Fruit fly (Drosophila melanogaster) whole organism, prepupa: Measurements from ENCODE around the gene CG7362.

Source experiments
- Blimp-1 ChIP-seq: fragments of 200-800 bp; sonication (Bioruptor generic); optimal IDR thresholded peaks from 3 replicates; lab custom pipeline; 2017; ENCODE audit warnings: missing biosample characterization, missing genetic modification characterization, mild to moderate bottlenecking, moderate library complexity, missing genetic modification reagents
- CG10631 ChIP-seq: fragments of 200-800 bp; sonication (Bioruptor generic); optimal IDR thresholded peaks from 2 replicates; lab custom pipeline; 2016; ENCODE audit warnings: missing biosample characterization, missing genetic modification characterization
- CG11294 ChIP-seq: fragments of 200-800 bp; sonication (Bioruptor generic); IDR thresholded peaks from 2 replicates; pipeline ENCODE4 v1.3.6; 2022; ENCODE audit warnings: missing biosample characterization, missing genetic modification characterization
- CG11902 ChIP-seq: fragments of 200-800 bp; sonication (Bioruptor generic); optimal IDR thresholded peaks from 3 replicates; lab custom pipeline; 2016; ENCODE audit warnings: missing biosample characterization, missing genetic modification characterization
- CG15336 ChIP-seq: fragments of 200-800 bp; sonication (Bioruptor generic); IDR thresholded peaks from 2 replicates; pipeline ENCODE4 v1.3.6; 2022; ENCODE audit warnings: missing biosample characterization, missing genetic modification characterization
- CG1621 ChIP-seq: fragments of 200-800 bp; sonication (Bioruptor generic); optimal IDR thresholded peaks from 3 replicates; lab custom pipeline; 2018; ENCODE audit warnings: missing biosample characterization, mild to moderate bottlenecking, missing genetic modification characterization
- CG32006 ChIP-seq: fragments of 200-800 bp; sonication (Bioruptor generic); optimal IDR thresholded peaks from 3 replicates; lab custom pipeline; 2017; ENCODE audit warnings: missing biosample characterization, mild to moderate bottlenecking, missing genetic modification characterization
- CG34406 ChIP-seq: fragments of 200-800 bp; sonication (Bioruptor generic); optimal IDR thresholded peaks from 3 replicates; lab custom pipeline; 2016; ENCODE audit warnings: missing biosample characterization, missing genetic modification characterization
- CG4318 ChIP-seq: fragments of 200-800 bp; sonication (Bioruptor generic); optimal IDR thresholded peaks from 3 replicates; lab custom pipeline; 2017; ENCODE audit warnings: missing biosample characterization, mild to moderate bottlenecking, missing genetic modification characterization
- CG6163 ChIP-seq: fragments of 200-800 bp; sonication (Bioruptor generic); IDR thresholded peaks from 3 replicates; pipeline ENCODE4 v1.3.6; 2022; ENCODE audit warnings: missing biosample characterization, missing genetic modification characterization
- CG6276 ChIP-seq: fragments of 200-800 bp; sonication (Bioruptor generic); optimal IDR thresholded peaks from 2 replicates; lab custom pipeline; 2017; ENCODE audit warnings: missing biosample characterization, mild to moderate bottlenecking, missing genetic modification characterization
- CG6808 ChIP-seq: fragments of 200-800 bp; sonication (Bioruptor generic); optimal IDR thresholded peaks from 3 replicates; lab custom pipeline; 2017; ENCODE audit warnings: missing biosample characterization, missing genetic modification characterization, mild to moderate bottlenecking, moderate library complexity, missing genetic modification reagents
- CG7368 ChIP-seq: fragments of 200-800 bp; sonication (Bioruptor generic); optimal IDR thresholded peaks from 3 replicates; lab custom pipeline; 2016; ENCODE audit warnings: missing biosample characterization, missing genetic modification characterization
- CG8119 ChIP-seq: fragments of 200-800 bp; sonication (Bioruptor generic); IDR thresholded peaks from 3 replicates; pipeline ENCODE4 v1.3.6; 2022; ENCODE audit warnings: missing biosample characterization, missing genetic modification characterization
- CG8319 ChIP-seq: fragments of 200-800 bp; sonication (Bioruptor generic); optimal IDR thresholded peaks from 3 replicates; lab custom pipeline; 2016; ENCODE audit warnings: missing biosample characterization, missing genetic modification characterization
- CG8632 ChIP-seq: fragments of 200-800 bp; sonication (Bioruptor generic); optimal IDR thresholded peaks from 3 replicates; lab custom pipeline; 2016; ENCODE audit warnings: missing biosample characterization, missing genetic modification characterization
- CG9139 ChIP-seq: fragments of 200-800 bp; sonication (Bioruptor generic); optimal IDR thresholded peaks from 3 replicates; lab custom pipeline; 2017; ENCODE audit warnings: missing biosample characterization, mild to moderate bottlenecking, missing genetic modification characterization
- Eip75B ChIP-seq: fragments of 200-800 bp; sonication (Bioruptor generic); optimal IDR thresholded peaks from 3 replicates; lab custom pipeline; 2016; ENCODE audit warnings: missing biosample characterization, missing genetic modification characterization
- Eip78C ChIP-seq: fragments of 200-800 bp; sonication (Bioruptor generic); peaks from one replicate; lab custom pipeline; 2016; ENCODE audit warnings: missing biosample characterization, missing genetic modification characterization
- Eip93F ChIP-seq: fragments of 200-800 bp; sonication (Bioruptor generic); optimal IDR thresholded peaks from 2 replicates; lab custom pipeline; 2016; ENCODE audit warnings: missing biosample characterization, mild to moderate bottlenecking, missing genetic modification characterization
- Hr38 ChIP-seq: sonication (Bioruptor generic); optimal IDR thresholded peaks from 2 replicates; lab custom pipeline; 2016; ENCODE audit warnings: missing biosample characterization, missing genetic modification characterization
- Hr39 ChIP-seq: fragments of 200-800 bp; sonication (Bioruptor generic); optimal IDR thresholded peaks from 2 replicates; lab custom pipeline; 2016; ENCODE audit warnings: missing biosample characterization, missing genetic modification characterization
- Hr4 ChIP-seq: fragments of 200-800 bp; sonication (Bioruptor generic); optimal IDR thresholded peaks from 3 replicates; lab custom pipeline; 2016; ENCODE audit warnings: missing biosample characterization, missing genetic modification characterization
- Lpt ChIP-seq: fragments of 200-800 bp; sonication (Bioruptor generic); optimal IDR thresholded peaks from 3 replicates; lab custom pipeline; 2016; ENCODE audit warnings: missing biosample characterization, missing genetic modification characterization
- Met ChIP-seq: fragments of 200-800 bp; sonication (Bioruptor generic); optimal IDR thresholded peaks from 3 replicates; lab custom pipeline; 2016; ENCODE audit warnings: missing biosample characterization, missing genetic modification characterization
- OdsH ChIP-seq: fragments of 200-800 bp; sonication (Bioruptor generic); optimal IDR thresholded peaks from 3 replicates; lab custom pipeline; 2016; ENCODE audit warnings: missing biosample characterization, missing genetic modification characterization
- Smox ChIP-seq: fragments of 200-800 bp; sonication (Bioruptor generic); optimal IDR thresholded peaks from 3 replicates; lab custom pipeline; 2016; ENCODE audit warnings: missing biosample characterization, missing genetic modification characterization
- Sox14 ChIP-seq: fragments of 200-800 bp; sonication (Bioruptor generic); optimal IDR thresholded peaks from 3 replicates; lab custom pipeline; 2016; ENCODE audit warnings: missing biosample characterization, missing genetic modification characterization
- achi ChIP-seq: fragments of 200-800 bp; sonication (Bioruptor generic); optimal IDR thresholded peaks from 3 replicates; lab custom pipeline; 2016; ENCODE audit warnings: missing biosample characterization, missing genetic modification characterization
- dac ChIP-seq: fragments of 200-800 bp; sonication (Bioruptor generic); optimal IDR thresholded peaks from 2 replicates; lab custom pipeline; 2017; ENCODE audit warnings: missing biosample characterization, mild to moderate bottlenecking, missing genetic modification characterization
- eg ChIP-seq: fragments of 200-800 bp; sonication (Bioruptor generic); IDR thresholded peaks from 3 replicates; pipeline ENCODE4 v1.3.6; 2022; ENCODE audit warnings: missing biosample characterization, missing genetic modification characterization
- esn ChIP-seq: fragments of 200-800 bp; sonication (Bioruptor generic); optimal IDR thresholded peaks from 2 replicates; lab custom pipeline; 2016; ENCODE audit warnings: missing biosample characterization, mild to moderate bottlenecking, missing genetic modification characterization, moderate library complexity
- fd59A ChIP-seq: fragments of 200-800 bp; sonication (Bioruptor generic); optimal IDR thresholded peaks from 2 replicates; lab custom pipeline; 2017; ENCODE audit warnings: missing biosample characterization, mild to moderate bottlenecking, missing genetic modification characterization, missing genetic modification reagents
- fd85E ChIP-seq: fragments of 200-800 bp; sonication (Bioruptor generic); optimal IDR thresholded peaks from 3 replicates; lab custom pipeline; 2016; ENCODE audit warnings: missing biosample characterization, missing genetic modification characterization
- fkh ChIP-seq: fragments of 200-800 bp; sonication (Bioruptor generic); optimal IDR thresholded peaks from 3 replicates; lab custom pipeline; 2017; ENCODE audit warnings: missing biosample characterization, mild to moderate bottlenecking, missing genetic modification characterization, moderate library complexity
- salr ChIP-seq, 2 experiments: fragments of 200-800 bp; sonication (Bioruptor generic); optimal IDR thresholded peaks; 3 replicates each; lab custom pipeline; 2016 to 2018; ENCODE audit warnings: missing biosample characterization in 2 of 2, missing genetic modification characterization in 2 of 2, mild to moderate bottlenecking in 1 of 2
- spab ChIP-seq: fragments of 200-800 bp; sonication (Bioruptor generic); optimal IDR thresholded peaks from 2 replicates; lab custom pipeline; 2017; ENCODE audit warnings: missing biosample characterization, mild to moderate bottlenecking, missing genetic modification characterization, missing genetic modification reagents
- topi ChIP-seq: fragments of 200-800 bp; sonication (Bioruptor generic); optimal IDR thresholded peaks from 3 replicates; lab custom pipeline; 2016; ENCODE audit warnings: missing biosample characterization, missing genetic modification characterization
- vri ChIP-seq: fragments of 200-800 bp; sonication (Bioruptor generic); optimal IDR thresholded peaks from 3 replicates; lab custom pipeline; 2016; ENCODE audit warnings: missing biosample characterization, mild to moderate bottlenecking, missing genetic modification characterization

Gene CG7362

dm6 chr3R:14754360-14754759 is at the start of gene CG7362:
TSS of gene CG7362 (minus strand) at chr3R:14754460.
- TF ChIP-seq CG11902 (GFP tag; lab: Kevin White, UChicago) (no peak), Hr39 (GFP tag; lab: Kevin White, UChicago) (no peak), fkh (no peak), CG32006 (no peak), CG34406 (GFP tag; lab: Kevin White, UChicago) (no peak), esn (GFP tag; lab: Kevin White, UChicago) (no peak), CG11294 (no peak), Lpt (GFP tag; lab: Kevin White, UChicago) (no peak), Hr38 (no peak), Met (GFP tag; lab: Kevin White, UChicago) (no peak), OdsH (no peak), CG6163 (GFP tag; lab: Robert Waterston, UW) (no peak), Eip75B (no peak), CG8319 (GFP tag; lab: Kevin White, UChicago) (no peak), fd59A (GFP tag; lab: Kevin White, UChicago) (no peak), spab (no peak), CG4318 (no peak), CG7368 (no peak), Smox (GFP tag; lab: Kevin White, UChicago) (no peak)
- TF ChIP-seq, all 60 proteins: peak for 0

- TF ChIP-seq Eip93F (no peak), dac (GFP tag; lab: Kevin White, UChicago) (no peak), Blimp-1 (GFP tag; lab: Kevin White, UChicago) (no peak), Sox14 (GFP tag; lab: Kevin White, UChicago) (no peak), CG8632 (GFP tag; lab: Kevin White, UChicago) (no peak), vri (GFP tag; lab: Kevin White, UChicago) (peak; percentile 55), fkh (peak; percentile 56), CG1621 (tag; lab: Kevin White, UChicago) (no peak), Eip78C (no peak), achi (no peak), CG9139 (GFP tag; lab: Kevin White, UChicago) (no peak), Hr38 (no peak)
These were observed 47.1 kb upstream of the CG7362 start, which contains the start of gene CG14857 for dm6 chr3R:14801407-14801806. TSS of gene CG14857 (plus strand) at chr3R:14801773.

dm6 chr3R:14798626-14799258 is 44.5 kb upstream of the CG7362 start, which contains the start of gene CG14856:
TSS of gene CG14856 (plus strand) at chr3R:14798986.
- TF ChIP-seq eg, result 0 out of 3 replicates have a peak, but pooled peaks have one; percentile 34
- no peak for TF ChIP-seq fd85E
- TF ChIP-seq, all 60 proteins: peak for 1

- TF ChIP-seq CG6808 (GFP tag; lab: Kevin White, UChicago), result no peak
- TF ChIP-seq Eip93F, result no peak
- no peak for TF ChIP-seq CG4318
- TF ChIP-seq CG10631, result no peak
- TF ChIP-seq CG15336 (GFP tag; lab: Robert Waterston, UW), result no peak
These were observed 42.0 kb upstream of the CG7362 start, which contains the start of gene CG14855 for dm6 chr3R:14796294-14796693. TSS of gene CG14855 (plus strand) at chr3R:14796305.

- TF ChIP-seq CG8119 (GFP tag; lab: Robert Waterston, UW), result peak; percentile 54; the same call in 2 of the 3 replicates
- peak; percentile 6 for TF ChIP-seq CG10631
- TF ChIP-seq topi (GFP tag; lab: Kevin White, UChicago), result no peak
- peak; percentile 20 for TF ChIP-seq Hr4 (GFP tag; lab: Kevin White, UChicago)
- peak in 1 of 2 experiments; percentile 19 for TF ChIP-seq salr (GFP tag; optimal IDR thresholded peaks at IDR 0.05; lab: Kevin White, UChicago)
- TF ChIP-seq CG6276 (GFP tag; lab: Kevin White, UChicago), result no peak
- TF ChIP-seq, all 60 proteins: peak for 4
These were observed 32.4 kb upstream of the CG7362 start for dm6 chr3R:14786669-14787068.
